Worm (Caenorhabditis elegans): ENCODE data around the gene ech-2.

ech-2 gene

ce11 chrIV:11867652-11868232 lies 11.6 kb upstream of the ech-2 start:
- TF ChIP-seq ces-1 (GFP tag; optimal IDR thresholded peaks at IDR 0.05) (peak; percentile 49), nhr-2 (tag; optimal IDR thresholded peaks at IDR 0.05) (peak; percentile 95), snpc-4 (tag; optimal IDR thresholded peaks at IDR 0.05) (no peak), ztf-11 (tag; optimal IDR thresholded peaks at IDR 0.05) (no peak), mls-2 (tag; optimal IDR thresholded peaks at IDR 0.05) (peak; percentile 7), mep-1 (tag; optimal IDR thresholded peaks at IDR 0.05) (peak; percentile 12), lin-32 (GFP tag; optimal IDR thresholded peaks at IDR 0.05) (peak; percentile 96), cnd-1 (tag; optimal IDR thresholded peaks at IDR 0.05) (peak; percentile 92), sptf-1 (tag; optimal IDR thresholded peaks at IDR 0.05) (peak; percentile 29)

DNA sequence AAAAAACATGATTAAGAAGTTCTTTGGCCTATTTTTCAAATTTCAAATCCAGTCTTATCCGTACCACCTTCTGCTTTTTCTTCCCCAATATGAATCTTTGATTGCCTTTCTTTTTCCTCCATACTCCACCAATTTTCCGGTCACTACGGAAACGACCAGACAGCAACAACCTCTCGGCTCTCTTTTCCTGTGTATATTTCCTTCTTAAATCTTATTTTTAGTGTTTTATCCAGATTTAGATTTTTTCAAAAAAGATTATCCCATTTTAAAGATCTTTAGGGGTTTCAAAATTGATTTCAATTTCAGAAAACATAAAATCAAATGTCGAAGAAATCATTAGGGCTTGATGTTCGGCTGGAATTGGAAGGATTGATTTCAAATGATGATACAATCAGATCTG lies 8.1 kb upstream of the ech-2 start, which contains the start of gene trpa-1:
Gene trpa-1, plus strand, starts transcription at position 301 of the 400 bp plus-strand sequence.
- TF ChIP-seq cnd-1 (tag; optimal IDR thresholded peaks at IDR 0.05), result no peak
- no peak for TF ChIP-seq nhr-237 (tag; optimal IDR thresholded peaks at IDR 0.05)
- TF ChIP-seq ham-2 (GFP tag; optimal IDR thresholded peaks at IDR 0.05), result no peak
- TF ChIP-seq hlh-1 (tag; optimal IDR thresholded peaks at IDR 0.05), result no peak
- no peak for TF ChIP-seq sptf-1 (tag; optimal IDR thresholded peaks at IDR 0.05)
- no peak for TF ChIP-seq unc-62 (GFP tag; optimal IDR thresholded peaks at IDR 0.05)
- TF ChIP-seq ceh-83 (GFP tag; optimal IDR thresholded peaks at IDR 0.05), result no peak
- no peak for TF ChIP-seq ceh-39 (tag; optimal IDR thresholded peaks at IDR 0.05)
- no peak for TF ChIP-seq M03D4.4 (tag; optimal IDR thresholded peaks at IDR 0.05)
- TF ChIP-seq lin-32 (GFP tag; optimal IDR thresholded peaks at IDR 0.05), result no peak
- no peak for TF ChIP-seq nhr-12 (tag; optimal IDR thresholded peaks at IDR 0.05)
- TF ChIP-seq nhr-2 (tag; optimal IDR thresholded peaks at IDR 0.05), result no peak

- no peak for TF ChIP-seq unc-39 (tag; optimal IDR thresholded peaks at IDR 0.05)
- no peak for TF ChIP-seq sem-2 (GFP tag; optimal IDR thresholded peaks at IDR 0.05)
- no peak for TF ChIP-seq unc-62 (GFP tag; optimal IDR thresholded peaks at IDR 0.05)
- TF ChIP-seq nhr-76 (tag; optimal IDR thresholded peaks at IDR 0.05), result no peak
- TF ChIP-seq nhr-12 (tag; optimal IDR thresholded peaks at IDR 0.05), result no peak
- TF ChIP-seq bed-3 (GFP tag; optimal IDR thresholded peaks at IDR 0.05), result no peak
- no peak for TF ChIP-seq hlh-1 (tag; optimal IDR thresholded peaks at IDR 0.05)
- no peak for TF ChIP-seq nhr-2 (tag; optimal IDR thresholded peaks at IDR 0.05)
- no peak for TF ChIP-seq flh-1 (GFP tag; optimal IDR thresholded peaks at IDR 0.05)
- no peak for TF ChIP-seq lin-13 (tag; optimal IDR thresholded peaks at IDR 0.05)
- TF ChIP-seq ztf-11 (tag; optimal IDR thresholded peaks at IDR 0.05), result no peak
- TF ChIP-seq mls-2 (tag; optimal IDR thresholded peaks at IDR 0.05), result no peak
- no peak for TF ChIP-seq pha-4 (tag; optimal IDR thresholded peaks at IDR 0.05)
- TF ChIP-seq ces-1 (GFP tag; optimal IDR thresholded peaks at IDR 0.05), result no peak
- TF ChIP-seq ceh-39 (tag; optimal IDR thresholded peaks at IDR 0.05), result no peak
- no peak for TF ChIP-seq elt-3 (tag; optimal IDR thresholded peaks at IDR 0.05)
- no peak for TF ChIP-seq ham-2 (GFP tag; optimal IDR thresholded peaks at IDR 0.05)
- no peak for TF ChIP-seq M03D4.4 (tag; optimal IDR thresholded peaks at IDR 0.05)
- TF ChIP-seq mab-5 (tag; optimal IDR thresholded peaks at IDR 0.05), result no peak
- no peak for TF ChIP-seq sptf-1 (tag; optimal IDR thresholded peaks at IDR 0.05)
Measured at ce11 chrIV:11863428-11863827, 7.3 kb upstream of the ech-2 start.

- TF ChIP-seq unc-120 (tag; optimal IDR thresholded peaks at IDR 0.05; ENCODE audit: poor library complexity, severe bottlenecking) (no peak), elt-1 (tag; optimal IDR thresholded peaks at IDR 0.05; ENCODE audit: borderline replicate concordance, insufficient read depth) (peak; percentile 20), sem-2 (GFP tag; optimal IDR thresholded peaks at IDR 0.05) (no peak), zip-8 (tag; optimal IDR thresholded peaks at IDR 0.05) (no peak)
Measured at ce11 chrIV:11859995-11860605, 3.9 kb upstream of the ech-2 start, which contains the start of gene mob-1. Gene mob-1, plus strand, starts transcription at chrIV:11860555.

ce11 chrIV:11858142-11858541 lies 2.0 kb upstream of the ech-2 start, which contains the start of gene let-92:
Gene let-92, plus strand, starts transcription at chrIV:11858442.
- no peak for TF ChIP-seq nhr-76 (tag; optimal IDR thresholded peaks at IDR 0.05)
- TF ChIP-seq nhr-2 (tag; optimal IDR thresholded peaks at IDR 0.05), result no peak
- TF ChIP-seq ceh-39 (tag; optimal IDR thresholded peaks at IDR 0.05), result no peak
- TF ChIP-seq ces-1 (GFP tag; optimal IDR thresholded peaks at IDR 0.05), result no peak
- TF ChIP-seq tbx-8 (GFP tag; optimal IDR thresholded peaks at IDR 0.05), result no peak
- TF ChIP-seq lin-32 (GFP tag; optimal IDR thresholded peaks at IDR 0.05), result no peak
- TF ChIP-seq ceh-43 (GFP tag; optimal IDR thresholded peaks at IDR 0.05), result no peak
- no peak for TF ChIP-seq ham-2 (GFP tag; optimal IDR thresholded peaks at IDR 0.05)

Data from whole organism, mixed stage, embryonic.